Fruit fly (Drosophila melanogaster) whole organism, larva: ENCODE data around the gene Sp7.

Experiments
- noc ChIP-seq: fragments of 200-800 bp; sonication (Bioruptor generic); optimal IDR thresholded peaks from 3 replicates; lab custom pipeline; 2019; ENCODE audit warnings: missing biosample characterization, mild to moderate bottlenecking, missing genetic modification characterization, moderate library complexity

The Sp7 gene

DNA sequence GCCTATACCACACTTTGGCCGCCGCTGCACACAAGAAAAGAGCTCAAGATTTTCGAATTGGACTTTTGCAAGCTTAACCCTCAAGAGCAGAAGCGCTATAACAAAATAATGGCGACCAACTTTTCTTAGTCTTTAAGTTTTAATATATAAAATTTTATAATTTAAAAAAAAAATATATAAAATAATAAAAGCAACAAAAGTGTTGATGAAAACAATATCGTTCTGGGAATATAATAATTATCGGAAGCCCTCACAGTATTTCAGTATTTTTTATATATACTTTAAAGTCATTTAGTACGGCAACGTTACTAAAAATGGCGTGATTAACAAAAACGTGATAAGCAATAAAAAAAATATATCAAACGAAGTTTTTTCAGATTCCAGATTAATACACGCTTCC is at the start of gene Sp7:
TSS of gene Sp7 (plus strand) at position 301 of the 400 bp plus-strand sequence.
- no peak for TF ChIP-seq noc (tag; lab: Kevin White, UChicago)

DNA sequence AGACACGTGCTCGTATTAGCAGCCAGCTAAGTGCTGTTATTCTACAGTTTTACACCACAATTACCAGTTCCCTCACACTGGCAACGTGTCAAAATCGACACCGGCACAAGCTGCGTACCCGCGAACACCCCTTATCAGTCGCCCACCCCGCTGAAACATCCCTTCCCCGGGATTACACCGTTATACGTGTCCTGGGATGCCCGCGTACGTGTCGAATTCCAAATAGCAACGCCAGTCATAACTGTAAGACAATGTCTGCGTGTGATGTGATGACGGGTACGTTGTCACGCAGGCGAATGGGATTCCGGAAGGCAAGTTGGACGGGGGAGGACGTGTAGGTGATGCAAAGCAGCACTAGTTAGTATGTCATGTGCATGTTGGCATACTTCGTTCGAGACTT is 39.6 kb upstream of the Sp7 start:
- no peak for TF ChIP-seq noc (tag; lab: Kevin White, UChicago)

DNA sequence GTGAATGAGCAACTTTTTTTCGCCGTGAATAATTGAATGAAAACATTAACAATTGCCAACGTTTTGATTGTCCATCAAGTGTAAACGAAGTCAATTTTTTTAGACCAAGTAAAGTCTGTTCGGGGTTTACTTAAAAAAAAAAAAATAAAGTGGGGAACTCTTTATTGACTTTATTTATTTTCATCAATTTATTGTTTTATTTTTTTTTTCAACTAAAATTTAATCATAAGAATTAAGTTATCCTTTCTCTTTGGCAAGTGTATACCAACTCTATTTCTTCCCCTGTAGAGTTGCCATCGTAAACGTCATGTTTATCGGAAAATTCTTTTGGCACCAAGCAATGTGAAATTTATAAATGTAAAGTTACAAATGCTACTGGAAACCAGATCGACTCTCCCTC is 37.5 kb upstream of the Sp7 start, which contains the start of gene CG2616:
TSS of gene CG2616 (plus strand) at position 301 of the 400 bp plus-strand sequence.
- no peak for TF ChIP-seq noc (tag; lab: Kevin White, UChicago)

DNA sequence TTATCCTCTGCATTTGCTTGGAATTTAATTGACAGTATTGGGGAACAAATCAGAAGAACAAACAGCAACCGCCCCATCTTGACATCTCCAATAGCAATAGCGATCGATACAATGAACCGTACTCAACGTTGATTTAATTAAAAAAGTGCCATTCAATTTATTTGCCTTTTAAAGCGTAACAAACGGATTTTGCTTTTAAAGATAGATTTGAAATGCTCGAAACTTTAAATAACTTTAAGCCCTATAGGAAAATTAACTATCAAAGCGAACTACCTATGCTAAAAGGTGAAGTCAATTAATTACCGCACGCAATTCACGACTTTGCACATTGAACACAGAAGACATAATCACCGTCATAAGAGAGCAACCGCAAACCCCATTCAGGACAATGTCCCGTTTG is 20.1 kb upstream of the Sp7 start, which contains the start of gene CG43254:
TSS of gene CG43254 (minus strand) at position 101 of the 400 bp plus-strand sequence.
- TF ChIP-seq noc (tag; lab: Kevin White, UChicago) = no peak

DNA sequence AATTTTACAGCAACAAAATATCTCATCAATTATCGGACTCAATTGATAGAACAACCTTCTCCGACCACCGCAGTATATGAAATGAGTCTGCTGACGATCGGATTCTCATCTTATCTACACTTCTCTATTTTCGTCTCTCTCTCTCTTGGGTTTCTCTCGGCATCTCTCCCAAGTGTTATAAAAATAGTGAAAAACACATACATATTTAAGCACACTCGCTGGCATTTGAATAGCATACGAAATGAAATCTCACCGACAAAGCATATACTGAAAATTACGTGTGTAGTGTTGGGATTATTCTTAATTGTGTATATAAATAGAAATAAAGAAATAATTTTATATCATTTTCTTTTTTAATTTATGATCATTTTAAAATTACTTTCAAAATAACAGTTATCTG is 9.6 kb upstream of the Sp7 start, which contains the start of gene pyd3:
TSS of gene pyd3 (minus strand) at position 87 of the 400 bp plus-strand sequence.
- TF ChIP-seq noc (tag; lab: Kevin White, UChicago) = no peak

DNA sequence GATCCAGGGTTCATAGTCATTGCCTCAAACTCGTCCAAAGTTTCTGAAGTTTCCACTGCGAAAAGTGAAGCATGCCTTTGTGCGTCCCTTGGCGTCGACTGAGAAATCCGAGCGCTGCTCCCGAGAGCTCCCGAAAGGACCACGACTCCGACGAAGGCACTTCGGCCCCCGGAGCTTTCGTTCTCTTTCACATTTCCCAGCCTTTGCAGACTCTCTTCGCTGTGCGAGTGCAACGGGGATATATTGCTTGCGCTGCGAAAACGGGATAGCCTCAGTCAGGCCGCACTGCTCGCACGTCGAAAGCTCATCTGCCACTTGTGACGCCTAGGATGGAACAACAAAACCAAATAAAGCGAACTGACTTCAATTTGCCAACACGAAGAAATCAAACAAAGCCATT is 6.1 kb upstream of the Sp7 start:
- no peak for TF ChIP-seq noc (tag; lab: Kevin White, UChicago)

DNA sequence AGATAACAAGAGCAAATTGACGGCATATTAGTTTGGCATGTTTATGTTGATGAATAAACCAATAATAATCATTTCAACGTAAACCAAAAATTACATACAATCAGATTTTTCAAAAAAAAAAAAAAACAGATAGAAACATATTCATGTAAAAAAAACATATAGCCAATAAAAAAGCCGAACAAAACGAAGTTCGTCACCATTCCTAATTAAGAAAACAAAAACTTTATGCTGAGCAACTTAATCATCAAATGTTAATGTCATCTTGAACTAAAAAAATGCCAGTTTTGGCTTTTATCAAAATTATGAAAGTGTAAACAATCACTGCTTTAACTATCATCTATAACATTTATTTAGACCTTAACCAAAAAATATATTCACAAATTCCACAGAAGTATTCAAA is 1.8 kb upstream of the Sp7 start, which contains the start of gene CG10919:
TSS of gene CG10919 (plus strand) at position 301 of the 400 bp plus-strand sequence.
- TF ChIP-seq noc (tag; lab: Kevin White, UChicago) = no peak

DNA sequence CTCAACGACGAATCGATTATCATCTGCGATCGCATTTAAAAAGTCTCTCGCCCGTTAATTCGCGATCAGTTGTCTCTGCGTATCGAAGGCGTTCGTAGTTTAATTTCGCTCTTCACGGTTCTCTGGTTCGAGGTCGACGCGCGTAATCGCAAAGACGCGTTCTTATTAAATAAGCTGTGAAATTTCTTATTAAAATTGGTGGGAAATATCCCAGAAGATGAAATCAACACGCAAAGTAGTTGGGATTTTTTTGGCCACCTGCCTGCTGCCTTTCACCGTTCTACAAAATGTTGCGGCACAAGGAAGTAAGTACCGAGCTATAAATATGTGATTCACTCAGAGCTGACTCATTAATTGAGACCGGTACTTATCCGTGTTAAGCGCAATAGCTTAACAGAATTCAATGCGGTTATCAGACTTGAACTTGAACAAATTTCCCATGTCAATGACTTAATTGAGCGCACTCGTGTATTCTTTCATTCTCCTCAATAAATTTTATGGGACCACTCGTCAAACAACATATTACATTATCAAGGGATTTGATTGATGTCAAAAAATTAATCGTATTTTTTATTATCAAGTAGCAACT is 1.5 kb downstream of the Sp7 start:
- no peak for TF ChIP-seq noc (tag; lab: Kevin White, UChicago)

DNA sequence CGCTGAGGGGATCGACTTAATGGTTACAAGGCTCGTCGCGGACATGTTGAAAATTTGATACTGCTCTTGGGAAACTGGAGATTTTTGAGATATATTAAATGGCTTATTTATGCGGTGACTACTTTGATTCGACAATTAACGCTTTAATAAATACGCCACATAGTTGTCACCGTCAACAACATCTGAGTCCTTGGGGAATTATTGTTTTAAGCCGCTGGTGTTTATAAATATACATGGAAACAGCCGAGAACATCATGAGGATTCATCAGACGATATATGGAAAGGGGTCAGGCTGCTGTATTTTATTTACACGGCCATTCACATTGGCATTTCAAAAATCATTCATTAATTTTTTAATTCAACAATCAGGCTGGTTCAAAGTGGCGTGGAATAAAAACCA is 12.1 kb downstream of the Sp7 start, which contains the start of gene CG11286:
TSS of gene CG11286 (minus strand) at position 101 of the 400 bp plus-strand sequence.
- TF ChIP-seq noc (tag; lab: Kevin White, UChicago) = no peak

DNA sequence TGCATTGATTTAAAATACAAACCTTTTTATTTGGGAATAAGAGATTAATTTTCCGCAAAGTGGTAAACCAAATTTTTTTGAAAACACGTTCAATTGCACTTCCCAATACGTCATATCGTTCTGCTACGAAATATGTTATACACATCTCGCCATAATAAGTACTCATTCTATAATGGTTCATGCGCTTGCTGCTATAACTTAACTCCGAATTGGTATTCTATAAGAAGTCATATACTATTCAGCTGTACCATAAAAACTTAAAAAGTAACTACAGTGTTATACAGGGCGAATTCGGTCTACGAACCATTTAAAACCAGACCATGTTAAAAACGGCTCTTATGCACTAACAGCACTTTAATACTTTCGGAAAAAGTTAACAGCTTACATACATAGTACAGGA is 20.0 kb downstream of the Sp7 start:
- TF ChIP-seq noc (tag; lab: Kevin White, UChicago) = no peak

DNA sequence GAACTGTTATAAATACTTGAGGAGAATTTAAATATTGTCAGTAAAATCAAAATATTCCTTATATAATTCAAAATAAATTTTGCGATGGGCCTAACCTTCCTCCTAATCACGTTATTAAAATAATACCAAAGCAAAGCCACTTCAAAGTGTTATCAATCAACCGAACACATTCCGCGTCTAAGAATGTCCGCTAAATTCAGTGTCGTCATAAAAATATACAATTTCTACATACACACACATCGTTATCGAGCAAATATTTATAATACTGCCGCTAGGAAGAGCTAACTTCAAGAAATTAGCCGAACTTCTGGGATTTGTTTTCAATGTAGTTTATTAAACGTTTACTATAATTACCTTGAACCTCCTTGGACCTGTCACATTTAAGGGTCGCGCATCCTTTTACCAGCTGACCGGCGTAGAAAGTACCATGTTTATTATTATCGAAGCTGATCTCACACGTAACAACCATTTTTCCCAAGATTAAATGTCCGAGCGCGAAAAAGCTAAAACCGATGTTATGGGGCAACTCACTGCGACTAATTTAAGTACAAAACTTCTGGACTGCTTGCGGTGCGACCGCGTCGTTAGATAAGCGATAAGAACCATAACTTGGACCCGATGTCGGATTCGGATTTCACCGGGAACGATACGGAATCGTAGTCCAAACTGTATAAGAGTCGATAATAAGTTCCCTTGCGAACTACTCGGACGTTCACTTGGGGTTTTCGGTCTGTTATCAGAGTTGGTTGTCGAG is 23.5 kb downstream of the Sp7 start, which contains the start of gene CG18747:
TSS of gene CG18747 (minus strand) at position 514 of the 754 bp plus-strand sequence.
- TF ChIP-seq noc (tag; lab: Kevin White, UChicago) = peak; percentile 11

DNA sequence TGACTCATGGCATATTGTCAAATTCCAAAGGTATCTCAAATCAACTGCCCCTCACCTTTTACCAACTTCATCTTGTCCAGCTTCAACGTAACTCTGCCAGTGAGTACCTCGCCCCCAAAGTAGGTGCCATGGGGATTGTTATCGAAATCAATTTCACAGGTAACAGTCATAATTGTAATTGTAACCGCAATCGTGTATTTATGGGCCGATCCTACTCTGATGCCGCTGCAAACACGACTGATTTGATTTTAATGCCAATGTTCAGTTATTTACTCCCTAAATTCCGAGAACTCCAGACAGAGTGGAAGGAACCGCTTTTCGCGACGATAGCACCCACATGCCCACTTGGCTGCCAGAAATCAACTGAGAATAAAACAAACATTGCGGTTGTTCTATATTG is 26.2 kb downstream of the Sp7 start, which contains the start of gene CG18745:
TSS of gene CG18745 (minus strand) at position 336 of the 400 bp plus-strand sequence.
- peak; percentile 41 for TF ChIP-seq noc (tag; lab: Kevin White, UChicago)

DNA sequence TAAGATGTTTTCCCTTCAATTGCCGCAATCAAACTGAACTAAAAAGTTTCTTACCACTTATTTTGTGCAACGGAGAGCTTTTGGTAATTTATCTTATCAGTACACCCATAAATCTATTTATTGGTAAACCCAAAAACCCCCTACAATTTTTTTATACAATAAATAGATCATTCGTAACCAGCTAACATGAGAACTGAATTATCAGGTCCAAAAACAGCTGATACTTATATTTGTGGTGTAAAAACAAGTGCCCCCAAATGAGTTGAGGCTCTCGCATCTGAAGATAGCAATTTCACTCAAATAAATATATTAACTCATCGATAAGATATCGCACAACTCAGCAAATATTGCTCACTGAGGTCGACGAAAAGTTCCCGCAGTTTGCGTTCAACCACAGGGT is 28.3 kb downstream of the Sp7 start, which contains the start of gene CG18748:
TSS of gene CG18748 (minus strand) at position 25 of the 400 bp plus-strand sequence.
- TF ChIP-seq noc (tag; lab: Kevin White, UChicago) = peak; percentile 20

DNA sequence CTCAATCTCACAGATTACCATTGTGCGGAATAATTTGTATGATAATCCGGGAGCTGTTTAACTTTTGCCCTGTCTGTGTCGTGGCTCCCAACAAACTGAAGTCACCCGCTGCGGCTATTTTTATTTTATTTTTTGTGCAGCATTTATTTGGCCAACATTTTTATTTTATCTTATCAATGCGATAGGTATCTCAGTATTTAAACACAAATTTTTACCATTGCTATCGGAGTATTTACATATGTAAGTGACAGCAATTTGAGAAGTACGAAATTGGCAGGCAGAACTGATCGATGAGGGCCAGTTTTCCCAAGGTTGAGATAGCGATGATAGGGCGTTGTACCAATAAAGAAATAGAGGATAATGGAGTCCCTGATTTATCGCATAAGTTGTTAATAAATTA is 30.5 kb downstream of the Sp7 start, which contains the start of gene CG18746:
TSS of gene CG18746 (minus strand) at position 101 of the 400 bp plus-strand sequence.
- no peak for TF ChIP-seq noc (tag; lab: Kevin White, UChicago)

DNA sequence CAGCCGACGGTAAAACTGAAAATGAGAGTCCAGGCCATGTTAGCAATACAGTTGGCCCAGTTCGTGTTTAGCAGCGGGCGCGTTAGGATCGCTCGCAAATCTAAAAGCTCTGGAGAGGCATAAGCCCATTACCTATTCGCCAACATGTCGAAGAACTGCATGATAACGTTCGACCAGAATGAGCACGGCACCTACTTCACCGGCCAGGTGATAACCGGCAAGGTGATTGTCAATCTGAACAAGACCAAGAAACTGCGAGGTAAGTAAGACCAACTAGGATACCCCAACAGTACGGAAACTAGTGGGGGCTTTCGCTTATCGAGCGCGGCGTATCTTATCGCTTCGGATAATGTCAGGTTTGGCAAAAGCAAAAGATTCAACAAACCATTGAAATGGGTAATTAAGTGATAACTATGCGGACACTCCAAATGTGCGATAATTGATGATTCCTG is 31.0 kb downstream of the Sp7 start, which contains the start of gene CG10086:
TSS of gene CG10086 (plus strand) at position 51 of the 452 bp plus-strand sequence.
- peak; percentile 44 for TF ChIP-seq noc (tag; lab: Kevin White, UChicago)

DNA sequence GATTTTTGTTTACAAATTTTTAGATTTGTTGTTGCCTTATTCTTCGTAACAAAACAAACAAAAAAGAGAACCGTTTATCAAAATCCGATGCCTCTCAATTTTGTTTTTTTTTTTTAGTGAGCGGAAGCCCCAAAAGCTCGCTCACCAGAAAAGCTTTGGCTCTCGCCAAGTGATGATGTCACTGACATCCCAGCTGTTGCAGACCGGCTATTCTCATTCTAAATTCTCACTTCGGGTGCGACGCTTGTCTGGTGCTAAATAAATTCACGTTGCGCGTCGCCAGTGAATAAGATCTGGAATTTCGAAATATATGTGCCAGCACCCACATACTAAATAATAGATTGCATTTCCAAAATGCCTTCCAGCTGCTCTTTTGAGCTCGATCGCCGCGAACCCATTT is 34.3 kb downstream of the Sp7 start, which contains the start of gene CG2641:
TSS of gene CG2641 (plus strand) at position 215 of the 400 bp plus-strand sequence.
- TF ChIP-seq noc (tag; lab: Kevin White, UChicago) = peak; percentile 17
